Worm (Caenorhabditis elegans) whole organism, early embryonic: ENCODE data around the gene clec-58.

ENCODE experiments used
- B0310.2 ChIP-seq: sonication (generic microtip); optimal IDR thresholded peaks from 2 replicates; lab custom pipeline; 2016; ENCODE audit warnings: mild to moderate bottlenecking, missing genetic modification characterization, missing compliant biosample characterization
- F13C5.2 ChIP-seq: sonication (generic microtip); optimal IDR thresholded peaks from 2 replicates; lab custom pipeline; 2017; ENCODE audit warnings: mild to moderate bottlenecking, missing genetic modification characterization, inconsistent platforms, missing compliant biosample characterization
- aly-1 ChIP-seq: sonication (generic microtip); optimal IDR thresholded peaks from 2 replicates; lab custom pipeline; 2016; ENCODE audit warnings: missing genetic modification characterization, missing compliant biosample characterization
- ama-1 ChIP-seq: fragments of 150-350 bp; optimal IDR thresholded peaks from 2 replicates; lab custom pipeline; 2014
- ceh-13 ChIP-seq: fragments of 200-800 bp; sonication (Bioruptor generic); optimal IDR thresholded peaks from 2 replicates; lab custom pipeline; 2018; ENCODE audit warnings: mild to moderate bottlenecking, missing genetic modification characterization, missing compliant biosample characterization
- ceh-36 ChIP-seq: sonication (generic microtip); optimal IDR thresholded peaks from 2 replicates; lab custom pipeline; 2016; ENCODE audit warnings: missing genetic modification characterization, inconsistent platforms, missing compliant biosample characterization
- ets-7 ChIP-seq: sonication (generic microtip); optimal IDR thresholded peaks from 2 replicates; lab custom pipeline; 2016; ENCODE audit warnings: missing genotype, missing genetic modification characterization, missing compliant biosample characterization
- flt-1 ChIP-seq: fragments of 200-800 bp; sonication (Bioruptor generic); IDR thresholded peaks from 2 replicates; pipeline ENCODE4 v1.3.6; 2022; ENCODE audit warnings: missing genetic modification characterization, missing compliant biosample characterization
- hmbx-1 ChIP-seq: sonication (generic microtip); optimal IDR thresholded peaks from 2 replicates; lab custom pipeline; 2016; ENCODE audit warnings: mild to moderate bottlenecking, missing genetic modification characterization, missing compliant biosample characterization
- hmg-4 ChIP-seq: fragments of 200-800 bp; sonication (Bioruptor generic); optimal IDR thresholded peaks from 2 replicates; lab custom pipeline; 2018; ENCODE audit warnings: mild to moderate bottlenecking, missing genetic modification characterization, missing compliant biosample characterization
- hnd-1 ChIP-seq: sonication (generic microtip); optimal IDR thresholded peaks from 2 replicates; lab custom pipeline; 2016; ENCODE audit warnings: missing genetic modification characterization, missing compliant biosample characterization
- pes-1 ChIP-seq: fragments of 200-800 bp; sonication (Bioruptor generic); IDR thresholded peaks from 2 replicates; pipeline ENCODE4 v1.3.6; 2022; ENCODE audit warnings: missing genetic modification reagents, missing genetic modification characterization, missing compliant biosample characterization
- scrt-1 ChIP-seq: fragments of 200-800 bp; sonication (Bioruptor generic); IDR thresholded peaks from 2 replicates; pipeline ENCODE4 v1.3.6; 2022; ENCODE audit warnings: missing genetic modification characterization, missing compliant biosample characterization
- sea-1 ChIP-seq: fragments of 200-800 bp; sonication (Bioruptor generic); conservative IDR thresholded peaks from 2 replicates; pipeline ENCODE4 v1.3.6; 2022; ENCODE audit warnings: missing genetic modification characterization, missing compliant biosample characterization
- tbx-11 ChIP-seq: fragments of 200-800 bp; sonication (Bioruptor generic); IDR thresholded peaks from 2 replicates; pipeline ENCODE4 v1.3.6; 2022; ENCODE audit warnings: missing genetic modification characterization, missing compliant biosample characterization
- tbx-37 ChIP-seq: fragments of 200-800 bp; sonication (Bioruptor generic); conservative IDR thresholded peaks from 2 replicates; pipeline ENCODE4 v1.3.6; 2022; ENCODE audit warnings: missing genetic modification reagents, missing genetic modification characterization, missing compliant biosample characterization
- tra-4 ChIP-seq: sonication (generic microtip); optimal IDR thresholded peaks from 2 replicates; lab custom pipeline; 2017; ENCODE audit warnings: missing genetic modification characterization, missing compliant biosample characterization

The clec-58 gene

ce11 chrII:10482899-10483298 lies 7.0 kb upstream of the clec-58 start:
- TF ChIP-seq B0310.2 (tag; lab: Kevin White, UChicago) (no peak), sea-1 (GFP tag; lab: Robert Waterston, UW) (no peak), hmbx-1 (tag; lab: Kevin White, UChicago) (no peak), ama-1 (lab: Kevin White, UChicago) (no peak), ceh-36 (tag; lab: Kevin White, UChicago) (no peak), tbx-11 (no peak), F13C5.2 (tag; lab: Kevin White, UChicago) (no peak), pes-1 (GFP tag; lab: Robert Waterston, UW) (no peak), tbx-37 (GFP tag; lab: Robert Waterston, UW) (no peak), ets-7 (tag; lab: Kevin White, UChicago) (no peak), hnd-1 (tag; lab: Kevin White, UChicago) (no peak), tra-4 (tag; lab: Kevin White, UChicago) (no peak)

DNA sequence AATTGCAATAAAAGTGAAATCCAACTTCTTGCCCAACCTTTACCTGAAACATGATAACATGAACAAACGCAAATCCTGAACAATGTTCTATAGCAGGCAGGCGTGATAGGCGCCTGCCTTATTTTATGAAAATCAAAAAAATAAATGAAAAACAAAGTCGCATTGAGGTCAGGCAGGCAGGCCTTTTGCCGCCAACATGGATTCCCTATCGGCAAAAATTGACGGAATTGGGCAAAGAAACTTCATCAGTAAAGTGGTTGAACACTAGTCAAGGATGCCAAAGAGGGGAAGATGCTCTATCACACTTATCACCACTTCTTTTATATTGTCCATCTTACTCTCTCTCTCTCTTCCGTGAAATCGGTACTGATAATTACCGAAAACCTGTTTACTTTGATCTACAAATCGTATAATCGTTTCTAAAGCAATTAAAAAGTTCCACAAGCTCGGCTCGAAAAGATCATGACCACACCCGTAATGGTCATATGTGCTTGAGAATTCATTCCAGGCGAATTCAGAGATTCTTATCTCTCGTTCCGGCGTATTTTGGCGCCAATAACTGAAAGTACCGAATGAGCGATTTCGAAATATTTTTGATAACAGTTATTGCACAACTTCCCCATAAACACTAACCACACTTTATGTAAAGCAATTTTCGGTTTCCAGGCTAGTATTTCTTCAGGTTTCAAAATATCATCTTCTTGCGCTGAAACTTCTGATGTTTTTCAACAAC lies 6.1 kb upstream of the clec-58 start, which contains the start of the genes clec-60 and ZK666.11:
TSS of gene clec-60 (minus strand) at position 51 of the 733 bp plus-strand sequence.
TSS of gene ZK666.11 (plus strand) at position 699 of the 733 bp plus-strand sequence.
- no peak for TF ChIP-seq hnd-1 (tag; lab: Kevin White, UChicago)
- TF ChIP-seq hmg-4 (GFP tag; lab: Kevin White, UChicago) = no peak
- no peak for TF ChIP-seq flt-1 (GFP tag; lab: Robert Waterston, UW)

DNA sequence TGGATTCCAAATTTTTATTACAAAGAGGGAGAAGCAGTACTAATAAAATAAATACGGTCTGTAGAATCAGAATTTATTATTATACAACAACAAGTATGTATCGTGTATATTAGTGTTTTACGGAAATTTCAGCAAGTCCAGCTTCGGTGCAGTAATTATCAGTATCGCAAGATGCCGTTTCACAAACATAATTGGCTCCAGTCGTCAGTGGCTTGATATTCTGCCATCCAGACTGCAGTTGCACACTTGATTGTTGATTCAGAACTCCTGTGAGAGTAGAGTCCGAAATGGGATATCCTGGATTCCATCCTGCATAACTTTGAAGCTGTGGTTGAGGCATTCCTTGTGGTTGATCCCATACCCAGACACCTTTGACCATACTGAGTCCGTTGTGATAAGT lies 4.1 kb upstream of the clec-58 start:
- TF ChIP-seq tbx-37 (GFP tag; lab: Robert Waterston, UW) (no peak), pes-1 (GFP tag; lab: Robert Waterston, UW) (no peak), B0310.2 (tag; lab: Kevin White, UChicago) (no peak), hnd-1 (tag; lab: Kevin White, UChicago) (no peak), ceh-36 (tag; lab: Kevin White, UChicago) (no peak), flt-1 (GFP tag; lab: Robert Waterston, UW) (no peak), ama-1 (lab: Kevin White, UChicago) (no peak), aly-1 (no peak), F13C5.2 (tag; lab: Kevin White, UChicago) (no peak), ceh-13 (GFP tag; lab: Kevin White, UChicago) (no peak), ets-7 (tag; lab: Kevin White, UChicago) (no peak), tbx-11 (no peak), sea-1 (GFP tag; lab: Robert Waterston, UW) (no peak), tra-4 (tag; lab: Kevin White, UChicago) (no peak), hmg-4 (GFP tag; lab: Kevin White, UChicago) (no peak)

- TF ChIP-seq tbx-11 (no peak), tra-4 (tag; lab: Kevin White, UChicago) (no peak), F13C5.2 (tag; lab: Kevin White, UChicago) (no peak), hmg-4 (GFP tag; lab: Kevin White, UChicago) (no peak), hmbx-1 (tag; lab: Kevin White, UChicago) (no peak), sea-1 (GFP tag; lab: Robert Waterston, UW) (no peak), flt-1 (GFP tag; lab: Robert Waterston, UW) (no peak), hnd-1 (tag; lab: Kevin White, UChicago) (no peak), ceh-36 (tag; lab: Kevin White, UChicago) (no peak), B0310.2 (tag; lab: Kevin White, UChicago) (no peak), pes-1 (GFP tag; lab: Robert Waterston, UW) (no peak), tbx-37 (GFP tag; lab: Robert Waterston, UW) (no peak)
These were observed 3.4 kb upstream of the clec-58 start, which contains the start of gene clec-59 for ce11 chrII:10479348-10479747. Gene clec-59, minus strand, starts transcription at chrII:10479448.

DNA sequence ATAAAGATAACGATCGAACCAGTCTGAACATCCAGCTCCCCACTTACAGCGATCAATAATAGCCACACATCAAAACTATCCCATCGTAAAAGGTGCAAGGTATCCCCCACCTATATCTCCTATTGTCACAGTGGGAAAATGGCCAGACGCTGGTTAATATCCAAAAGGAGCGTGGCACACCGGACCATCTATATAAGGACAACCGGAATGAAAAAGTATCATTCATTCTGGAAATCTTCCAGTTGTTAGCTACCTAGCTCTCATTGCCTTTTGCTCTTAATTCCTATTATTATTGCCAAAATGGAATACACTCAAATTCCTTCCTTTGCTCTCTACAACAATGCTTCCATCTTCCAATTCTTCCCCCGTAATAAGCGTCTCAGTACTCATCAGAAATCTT lies 1.0 kb upstream of the clec-58 start, which contains the start of gene ZK666.4:
TSS of gene ZK666.4 (plus strand) at position 301 of the 400 bp plus-strand sequence.
- TF ChIP-seq hmg-4 (GFP tag; lab: Kevin White, UChicago) = no peak
- TF ChIP-seq ceh-36 (tag; lab: Kevin White, UChicago) = no peak
- no peak for TF ChIP-seq hnd-1 (tag; lab: Kevin White, UChicago)
- TF ChIP-seq aly-1 = no peak
- TF ChIP-seq sea-1 (GFP tag; lab: Robert Waterston, UW) = no peak
- no peak for TF ChIP-seq pes-1 (GFP tag; lab: Robert Waterston, UW)
- no peak for TF ChIP-seq flt-1 (GFP tag; lab: Robert Waterston, UW)
- no peak for TF ChIP-seq ets-7 (tag; lab: Kevin White, UChicago)
- TF ChIP-seq scrt-1 (GFP tag; lab: Robert Waterston, UW) = no peak
- no peak for TF ChIP-seq tra-4 (tag; lab: Kevin White, UChicago)
- TF ChIP-seq tbx-37 (GFP tag; lab: Robert Waterston, UW) = no peak
- TF ChIP-seq F13C5.2 (tag; lab: Kevin White, UChicago) = no peak
- no peak for TF ChIP-seq B0310.2 (tag; lab: Kevin White, UChicago)
- no peak for TF ChIP-seq ama-1 (lab: Kevin White, UChicago)

DNA sequence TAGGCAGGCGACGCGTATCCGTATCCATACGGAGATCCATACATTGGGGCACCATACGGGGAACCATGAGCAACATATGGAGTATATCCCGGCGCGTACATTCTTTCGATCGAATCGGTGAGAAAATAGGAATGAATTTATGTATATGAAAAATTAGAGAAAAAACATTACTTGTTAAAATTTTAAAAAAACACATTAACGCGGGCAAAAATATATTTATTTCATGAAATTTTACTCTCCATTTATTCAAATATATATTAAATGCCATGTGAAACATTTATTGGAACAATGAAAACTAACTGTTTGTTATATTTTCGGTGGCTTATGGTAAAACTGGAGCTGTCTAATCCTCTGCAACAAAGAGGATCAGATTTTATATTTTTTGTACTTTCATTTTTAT lies 4.1 kb downstream of the clec-58 start, which contains the start of gene ZK666.2:
TSS of gene ZK666.2 (minus strand) at position 101 of the 400 bp plus-strand sequence.
- no peak for TF ChIP-seq tra-4 (tag; lab: Kevin White, UChicago)
- no peak for TF ChIP-seq ama-1 (lab: Kevin White, UChicago)
- no peak for TF ChIP-seq ets-7 (tag; lab: Kevin White, UChicago)
- TF ChIP-seq F13C5.2 (tag; lab: Kevin White, UChicago) = no peak
- TF ChIP-seq flt-1 (GFP tag; lab: Robert Waterston, UW) = no peak
- no peak for TF ChIP-seq B0310.2 (tag; lab: Kevin White, UChicago)
- no peak for TF ChIP-seq tbx-11
- no peak for TF ChIP-seq aly-1
- no peak for TF ChIP-seq ceh-36 (tag; lab: Kevin White, UChicago)
- no peak for TF ChIP-seq scrt-1 (GFP tag; lab: Robert Waterston, UW)
- TF ChIP-seq hnd-1 (tag; lab: Kevin White, UChicago) = no peak
- TF ChIP-seq hmg-4 (GFP tag; lab: Kevin White, UChicago) = no peak
- no peak for TF ChIP-seq tbx-37 (GFP tag; lab: Robert Waterston, UW)
- TF ChIP-seq hmbx-1 (tag; lab: Kevin White, UChicago) = no peak
- TF ChIP-seq sea-1 (GFP tag; lab: Robert Waterston, UW) = no peak
- TF ChIP-seq ceh-13 (GFP tag; lab: Kevin White, UChicago) = no peak
- TF ChIP-seq pes-1 (GFP tag; lab: Robert Waterston, UW) = no peak
